Worm (Caenorhabditis elegans) whole organism, L2 larva: ENCODE results near the gene ugt-56.

Experiments
- ceh-82 ChIP-seq: fragments of 150-350 bp; optimal IDR thresholded peaks from 2 replicates; lab custom pipeline; 2014; ENCODE audit warnings: missing biosample characterization, missing genetic modification characterization
- mdl-1 ChIP-seq, 2 experiments: fragments of 150-350 bp in 1 of 2; sonication (generic microtip) in 1 of 2; optimal IDR thresholded peaks; 2 replicates each; lab custom pipeline; 2017; ENCODE audit warnings: missing biosample characterization in 2 of 2, missing genetic modification characterization in 2 of 2
- nhr-11 ChIP-seq: fragments of 150-350 bp; optimal IDR thresholded peaks from 2 replicates; lab custom pipeline; 2014; ENCODE audit warnings: missing biosample characterization, missing genetic modification characterization
- nhr-129 ChIP-seq: fragments of 150-350 bp; optimal IDR thresholded peaks from 2 replicates; lab custom pipeline; 2014; ENCODE audit warnings: missing biosample characterization, missing genetic modification characterization
- snpc-4 ChIP-seq: fragments of 150-350 bp; optimal IDR thresholded peaks from 2 replicates; lab custom pipeline; 2014; ENCODE audit warnings: missing biosample characterization, missing genetic modification characterization
- unc-62 ChIP-seq: fragments of 150-350 bp; optimal IDR thresholded peaks from 2 replicates; lab custom pipeline; 2014; ENCODE audit warnings: missing biosample characterization, missing genetic modification reagents, missing genetic modification characterization

DNA sequence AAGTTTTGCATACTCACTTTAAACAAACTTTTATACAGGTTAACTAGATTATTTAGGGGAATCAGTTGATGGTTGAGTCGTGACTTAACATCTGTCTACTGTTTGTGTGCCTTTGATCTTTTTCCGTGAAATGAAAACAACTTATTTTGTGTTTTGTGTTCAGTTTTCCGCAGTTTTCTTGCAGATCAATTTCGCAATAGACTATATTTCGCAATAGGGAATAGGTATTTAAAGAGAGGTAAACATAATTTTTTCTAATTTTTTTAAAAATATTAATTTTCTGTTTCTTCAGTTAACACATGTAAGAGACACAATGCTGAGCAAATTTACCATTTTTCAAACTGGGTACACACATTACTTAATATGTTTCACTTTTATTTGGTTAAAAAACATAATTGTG, 2.6 kb downstream of the ugt-56 start, which contains the start of gene tbb-6:
- TF ChIP-seq unc-62 (GFP tag; lab: Kevin White, UChicago): no peak
- TF ChIP-seq ceh-82 (tag; lab: Kevin White, UChicago): no peak
- no peak for TF ChIP-seq nhr-11 (tag; lab: Kevin White, UChicago)
- TF ChIP-seq mdl-1 (tag; optimal IDR thresholded peaks at IDR 0.05; lab: Kevin White, UChicago): no peak
- TF ChIP-seq nhr-129 (tag; lab: Kevin White, UChicago): no peak
- TF ChIP-seq snpc-4 (tag; lab: Kevin White, UChicago): no peak
